Worm (Caenorhabditis elegans) whole organism, L1 larva: Measurements from ENCODE around the gene F48G7.8.

Experiments used
- aly-2 ChIP-seq: fragments of 150-350 bp; optimal IDR thresholded peaks from 2 replicates; lab custom pipeline; 2014; ENCODE audit warnings: missing biosample characterization, missing genetic modification characterization
- dpl-1 ChIP-seq, 3 experiments: fragments of 150-350 bp in 2 of 3; sonication (generic microtip) in 1 of 3; optimal IDR thresholded peaks; 2 replicates each; lab custom pipeline; 2014 to 2017; ENCODE audit warnings: missing biosample characterization in 3 of 3, missing genetic modification characterization in 3 of 3, missing genetic modification reagents in 3 of 3
- efl-1 ChIP-seq, 4 experiments: fragments of 150-350 bp; optimal IDR thresholded peaks in 3 of 4; peaks in 1 of 4; 1 replicate in 1 of 4; 2 replicates in 3 of 4; lab custom pipeline; 2014; ENCODE audit warnings: missing biosample characterization in 2 of 4, missing genetic modification characterization in 2 of 4, missing genetic modification reagents in 2 of 4
- hpl-2 ChIP-seq: fragments of 150-350 bp; optimal IDR thresholded peaks from 2 replicates; lab custom pipeline; 2014; ENCODE audit warnings: missing biosample characterization, missing genetic modification reagents, missing genetic modification characterization
- jun-1 ChIP-seq: fragments of 150-350 bp; optimal IDR thresholded peaks from 2 replicates; lab custom pipeline; 2014; ENCODE audit warnings: missing biosample characterization, missing genetic modification reagents, missing genetic modification characterization
- lin-15B ChIP-seq: fragments of 150-350 bp; sonication (generic microtip); optimal IDR thresholded peaks from 3 replicates; lab custom pipeline; 2014; ENCODE audit warnings: missing biosample characterization, missing genetic modification characterization
- nhr-11 ChIP-seq: fragments of 150-350 bp; optimal IDR thresholded peaks from 2 replicates; lab custom pipeline; 2014; ENCODE audit warnings: missing biosample characterization, missing genetic modification characterization
- nhr-84 ChIP-seq: sonication (generic microtip); optimal IDR thresholded peaks from 2 replicates; lab custom pipeline; 2017; ENCODE audit warnings: missing biosample characterization, missing genetic modification characterization
- pqm-1 ChIP-seq: sonication (generic microtip); optimal IDR thresholded peaks from 3 replicates; lab custom pipeline; 2017; ENCODE audit warnings: missing biosample characterization, missing genetic modification characterization
- tlp-1 ChIP-seq: fragments of 150-350 bp; optimal IDR thresholded peaks from 2 replicates; lab custom pipeline; 2014; ENCODE audit warnings: missing biosample characterization, missing genetic modification characterization
- unc-62 ChIP-seq: fragments of 150-350 bp; optimal IDR thresholded peaks from 2 replicates; lab custom pipeline; 2014; ENCODE audit warnings: missing biosample characterization, missing genetic modification reagents, missing genetic modification characterization
- ztf-4 ChIP-seq: fragments of 150-350 bp; optimal IDR thresholded peaks from 2 replicates; lab custom pipeline; 2014; ENCODE audit warnings: missing biosample characterization, missing genetic modification characterization

ce11 chrV:654402-654801 lies 26.9 kb upstream of the F48G7.8 start, which contains the start of gene srj-6:
- TF ChIP-seq jun-1 (tag; lab: Kevin White, UChicago), result no peak
- no peak for TF ChIP-seq nhr-84 (tag; lab: Kevin White, UChicago)
- no peak for TF ChIP-seq lin-15B
- TF ChIP-seq unc-62 (GFP tag; lab: Kevin White, UChicago), result no peak
- TF ChIP-seq pqm-1 (tag; lab: Kevin White, UChicago), result no peak
- no peak for TF ChIP-seq efl-1 (optimal IDR thresholded peaks at IDR 0.05; lab: Kevin White, UChicago)
- TF ChIP-seq efl-1 (GFP tag; optimal IDR thresholded peaks at IDR 0.05 in 1 of 2; lab: Kevin White, UChicago), result no peak
- TF ChIP-seq aly-2 (tag; lab: Kevin White, UChicago), result no peak
- no peak for TF ChIP-seq dpl-1 (GFP tag; optimal IDR thresholded peaks at IDR 0.05; lab: Kevin White, UChicago)
- TF ChIP-seq ztf-4, result no peak
- TF ChIP-seq hpl-2 (GFP tag; lab: Kevin White, UChicago), result no peak
- TF ChIP-seq nhr-11 (tag; lab: Kevin White, UChicago), result no peak
- no peak for TF ChIP-seq tlp-1
